Worm (Caenorhabditis elegans): ENCODE measurements around the gene srlf-33.

The srlf-33 gene

DNA sequence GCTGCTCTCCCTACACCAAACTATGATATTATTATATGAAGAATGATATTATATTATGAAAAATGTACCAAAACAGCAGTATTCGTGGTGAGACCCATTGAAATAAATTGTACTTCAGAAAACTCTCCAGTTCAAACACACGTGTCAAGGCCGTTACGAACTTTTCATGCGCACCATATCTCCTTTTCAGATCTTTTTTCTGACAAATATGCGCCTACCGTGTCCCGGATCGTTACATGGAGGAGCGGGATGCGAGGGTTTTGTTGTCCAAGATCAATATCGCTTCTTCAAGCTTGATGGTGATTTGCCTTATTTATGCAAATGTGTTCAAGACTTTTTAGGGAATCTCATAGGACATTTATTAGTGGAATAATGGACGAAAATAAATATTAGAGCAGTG lies 21.6 kb downstream of the srlf-33 start:
- TF ChIP-seq flt-1 (GFP tag; IDR thresholded peaks at IDR 0.05) (no peak), hmg-4 (GFP tag; optimal IDR thresholded peaks at IDR 0.05) (no peak), aly-1 (tag; optimal IDR thresholded peaks at IDR 0.05) (no peak), scrt-1 (GFP tag; IDR thresholded peaks at IDR 0.05) (no peak), hmbx-1 (tag; optimal IDR thresholded peaks at IDR 0.05) (no peak), tra-4 (tag; optimal IDR thresholded peaks at IDR 0.05) (no peak), tbx-11 (GFP tag; IDR thresholded peaks at IDR 0.05) (no peak), tbx-37 (GFP tag; conservative IDR thresholded peaks at IDR 0.05) (no peak), hnd-1 (tag; optimal IDR thresholded peaks at IDR 0.05) (no peak), ama-1 (optimal IDR thresholded peaks at IDR 0.05) (no peak), ceh-36 (tag; optimal IDR thresholded peaks at IDR 0.05) (no peak)

DNA sequence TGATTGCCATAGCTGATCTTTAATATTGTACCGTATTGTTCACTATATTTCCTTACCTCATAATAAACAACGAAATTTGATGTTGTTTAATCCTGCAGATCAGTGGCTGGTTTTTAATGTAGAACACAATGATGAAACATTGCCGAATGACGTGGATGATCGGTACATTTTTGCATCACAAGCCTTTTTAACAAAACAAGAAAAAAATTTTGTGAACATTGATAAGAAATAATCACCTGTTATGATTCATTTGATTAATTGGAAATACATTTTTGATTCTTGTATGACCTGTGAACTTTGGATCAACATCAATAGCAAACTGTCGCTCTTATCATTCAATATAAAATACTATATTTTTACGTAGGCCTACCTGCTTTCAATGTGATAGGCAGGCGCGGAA lies 22.4 kb downstream of the srlf-33 start:
- no peak for TF ChIP-seq hmbx-1 (tag; optimal IDR thresholded peaks at IDR 0.05)
- no peak for TF ChIP-seq hmg-4 (GFP tag; optimal IDR thresholded peaks at IDR 0.05)
- TF ChIP-seq ceh-36 (tag; optimal IDR thresholded peaks at IDR 0.05) = no peak
- TF ChIP-seq ama-1 (optimal IDR thresholded peaks at IDR 0.05) = no peak
- TF ChIP-seq hnd-1 (tag; optimal IDR thresholded peaks at IDR 0.05) = no peak
- TF ChIP-seq F13C5.2 (tag; optimal IDR thresholded peaks at IDR 0.05) = no peak
- no peak for TF ChIP-seq scrt-1 (GFP tag; IDR thresholded peaks at IDR 0.05)
- TF ChIP-seq B0310.2 (tag; optimal IDR thresholded peaks at IDR 0.05) = no peak
- no peak for TF ChIP-seq tbx-37 (GFP tag; conservative IDR thresholded peaks at IDR 0.05)
- no peak for TF ChIP-seq pes-1 (GFP tag; IDR thresholded peaks at IDR 0.05)
- no peak for TF ChIP-seq tra-4 (tag; optimal IDR thresholded peaks at IDR 0.05)
- TF ChIP-seq sea-1 (GFP tag; conservative IDR thresholded peaks at IDR 0.05) = no peak
- no peak for TF ChIP-seq aly-1 (tag; optimal IDR thresholded peaks at IDR 0.05)
- TF ChIP-seq ets-7 (tag; optimal IDR thresholded peaks at IDR 0.05) = no peak

DNA sequence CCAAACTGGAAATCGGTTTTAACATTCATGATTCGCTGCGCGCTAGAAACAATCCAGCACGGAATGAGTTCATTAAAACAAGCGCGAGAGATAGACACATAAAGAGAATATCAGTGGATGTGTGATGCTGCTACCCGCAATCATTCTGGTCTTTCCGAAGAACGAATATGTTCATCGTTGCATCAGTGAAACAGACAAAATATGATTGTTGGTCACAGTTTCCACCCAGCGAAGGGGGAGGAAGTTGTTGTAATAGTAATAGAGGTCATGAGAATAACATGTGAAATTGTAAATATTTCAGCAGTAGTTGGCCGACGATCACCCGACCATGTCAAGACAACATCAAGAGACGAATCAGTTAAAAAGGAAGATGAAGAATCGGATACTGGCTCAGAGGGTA lies 24.0 kb downstream of the srlf-33 start:
- TF ChIP-seq hmg-4 (GFP tag; optimal IDR thresholded peaks at IDR 0.05) (no peak), sea-1 (GFP tag; conservative IDR thresholded peaks at IDR 0.05) (no peak), B0310.2 (tag; optimal IDR thresholded peaks at IDR 0.05) (no peak), aly-1 (tag; optimal IDR thresholded peaks at IDR 0.05) (no peak), tbx-11 (GFP tag; IDR thresholded peaks at IDR 0.05) (no peak), scrt-1 (GFP tag; IDR thresholded peaks at IDR 0.05) (no peak), pes-1 (GFP tag; IDR thresholded peaks at IDR 0.05) (no peak), ceh-36 (tag; optimal IDR thresholded peaks at IDR 0.05) (no peak), ama-1 (optimal IDR thresholded peaks at IDR 0.05) (no peak), tra-4 (tag; optimal IDR thresholded peaks at IDR 0.05) (no peak), flt-1 (GFP tag; IDR thresholded peaks at IDR 0.05) (no peak), ceh-13 (GFP tag; optimal IDR thresholded peaks at IDR 0.05) (no peak)

ce11 chrIV:11900399-11900798 lies 24.8 kb downstream of the srlf-33 start:
- no peak for TF ChIP-seq tbx-37 (GFP tag; conservative IDR thresholded peaks at IDR 0.05)
- no peak for TF ChIP-seq scrt-1 (GFP tag; IDR thresholded peaks at IDR 0.05)
- TF ChIP-seq B0310.2 (tag; optimal IDR thresholded peaks at IDR 0.05) = no peak
- no peak for TF ChIP-seq hmg-4 (GFP tag; optimal IDR thresholded peaks at IDR 0.05)
- no peak for TF ChIP-seq aly-1 (tag; optimal IDR thresholded peaks at IDR 0.05)
- TF ChIP-seq tra-4 (tag; optimal IDR thresholded peaks at IDR 0.05) = no peak
- TF ChIP-seq ceh-36 (tag; optimal IDR thresholded peaks at IDR 0.05) = no peak
- no peak for TF ChIP-seq flt-1 (GFP tag; IDR thresholded peaks at IDR 0.05)
- TF ChIP-seq hmbx-1 (tag; optimal IDR thresholded peaks at IDR 0.05) = no peak
- no peak for TF ChIP-seq pes-1 (GFP tag; IDR thresholded peaks at IDR 0.05)
- no peak for TF ChIP-seq ets-7 (tag; optimal IDR thresholded peaks at IDR 0.05)
- TF ChIP-seq ceh-13 (GFP tag; optimal IDR thresholded peaks at IDR 0.05) = no peak
- TF ChIP-seq F13C5.2 (tag; optimal IDR thresholded peaks at IDR 0.05) = no peak
- TF ChIP-seq sea-1 (GFP tag; conservative IDR thresholded peaks at IDR 0.05) = no peak
- TF ChIP-seq hnd-1 (tag; optimal IDR thresholded peaks at IDR 0.05) = no peak
- no peak for TF ChIP-seq ama-1 (optimal IDR thresholded peaks at IDR 0.05)
- TF ChIP-seq tbx-11 (GFP tag; IDR thresholded peaks at IDR 0.05) = no peak

DNA sequence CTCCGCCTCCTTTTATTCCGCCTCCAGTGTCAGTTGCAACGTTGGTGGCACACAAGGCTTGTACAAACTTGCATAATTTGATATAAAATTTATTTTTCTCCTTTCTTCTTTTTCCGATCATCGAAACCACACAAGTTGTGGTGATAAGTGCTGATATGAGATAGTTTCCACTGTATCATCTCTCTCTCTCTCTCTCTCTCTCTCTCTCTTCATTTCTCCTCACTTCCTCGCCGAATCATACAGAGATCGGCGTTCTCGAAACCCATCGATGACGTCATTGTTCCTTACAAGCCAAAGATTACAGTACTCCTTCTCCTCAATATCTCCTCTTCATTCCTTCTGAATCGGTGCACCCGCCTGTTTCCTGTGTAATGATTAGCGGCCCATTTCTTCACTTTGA lies 25.9 kb downstream of the srlf-33 start, which contains the start of gene nhr-43:
Gene nhr-43, plus strand, starts transcription at position 233 of the 400 bp plus-strand sequence.
- TF ChIP-seq ceh-13 (GFP tag; optimal IDR thresholded peaks at IDR 0.05) = no peak
- no peak for TF ChIP-seq hmg-4 (GFP tag; optimal IDR thresholded peaks at IDR 0.05)
- TF ChIP-seq tra-4 (tag; optimal IDR thresholded peaks at IDR 0.05) = no peak
- TF ChIP-seq ceh-36 (tag; optimal IDR thresholded peaks at IDR 0.05) = no peak
- TF ChIP-seq hmbx-1 (tag; optimal IDR thresholded peaks at IDR 0.05) = no peak
- no peak for TF ChIP-seq ama-1 (optimal IDR thresholded peaks at IDR 0.05)
- no peak for TF ChIP-seq scrt-1 (GFP tag; IDR thresholded peaks at IDR 0.05)

ce11 chrIV:11897710-11898109 lies 27.5 kb downstream of the srlf-33 start:
- TF ChIP-seq scrt-1 (GFP tag; IDR thresholded peaks at IDR 0.05) = no peak
- no peak for TF ChIP-seq aly-1 (tag; optimal IDR thresholded peaks at IDR 0.05)
- no peak for TF ChIP-seq hmbx-1 (tag; optimal IDR thresholded peaks at IDR 0.05)
- TF ChIP-seq tra-4 (tag; optimal IDR thresholded peaks at IDR 0.05) = no peak
- no peak for TF ChIP-seq F13C5.2 (tag; optimal IDR thresholded peaks at IDR 0.05)
- no peak for TF ChIP-seq ets-7 (tag; optimal IDR thresholded peaks at IDR 0.05)
- no peak for TF ChIP-seq sea-1 (GFP tag; conservative IDR thresholded peaks at IDR 0.05)
- TF ChIP-seq tbx-37 (GFP tag; conservative IDR thresholded peaks at IDR 0.05) = no peak
- no peak for TF ChIP-seq tbx-11 (GFP tag; IDR thresholded peaks at IDR 0.05)
- no peak for TF ChIP-seq B0310.2 (tag; optimal IDR thresholded peaks at IDR 0.05)
- no peak for TF ChIP-seq ama-1 (optimal IDR thresholded peaks at IDR 0.05)
- TF ChIP-seq flt-1 (GFP tag; IDR thresholded peaks at IDR 0.05) = no peak
- no peak for TF ChIP-seq pes-1 (GFP tag; IDR thresholded peaks at IDR 0.05)
- no peak for TF ChIP-seq hnd-1 (tag; optimal IDR thresholded peaks at IDR 0.05)
- no peak for TF ChIP-seq ceh-13 (GFP tag; optimal IDR thresholded peaks at IDR 0.05)
- TF ChIP-seq ceh-36 (tag; optimal IDR thresholded peaks at IDR 0.05) = no peak
- no peak for TF ChIP-seq hmg-4 (GFP tag; optimal IDR thresholded peaks at IDR 0.05)

- TF ChIP-seq hnd-1 (tag; optimal IDR thresholded peaks at IDR 0.05) = no peak
- no peak for TF ChIP-seq F13C5.2 (tag; optimal IDR thresholded peaks at IDR 0.05)
- no peak for TF ChIP-seq ets-7 (tag; optimal IDR thresholded peaks at IDR 0.05)
- no peak for TF ChIP-seq ama-1 (optimal IDR thresholded peaks at IDR 0.05)
- no peak for TF ChIP-seq flt-1 (GFP tag; IDR thresholded peaks at IDR 0.05)
- no peak for TF ChIP-seq tbx-37 (GFP tag; conservative IDR thresholded peaks at IDR 0.05)
- TF ChIP-seq ceh-36 (tag; optimal IDR thresholded peaks at IDR 0.05) = no peak
- no peak for TF ChIP-seq aly-1 (tag; optimal IDR thresholded peaks at IDR 0.05)
- TF ChIP-seq ceh-13 (GFP tag; optimal IDR thresholded peaks at IDR 0.05) = no peak
Measured at ce11 chrIV:11893336-11893735, 31.9 kb downstream of the srlf-33 start.

Measured in whole organism, early embryonic.